Fruit fly (Drosophila melanogaster) ovary, adult (tissue): ENCODE results near the gene CG6870.

Experiments
- CG17801 ChIP-seq: fragments of 200-800 bp; optimal IDR thresholded peaks from 2 replicates; lab custom pipeline; 2019; ENCODE audit warnings: missing biosample characterization, mild to moderate bottlenecking, missing genetic modification characterization, moderate library complexity; ENCODE audit not compliant: partially characterized antibody

CG6870 gene

DNA sequence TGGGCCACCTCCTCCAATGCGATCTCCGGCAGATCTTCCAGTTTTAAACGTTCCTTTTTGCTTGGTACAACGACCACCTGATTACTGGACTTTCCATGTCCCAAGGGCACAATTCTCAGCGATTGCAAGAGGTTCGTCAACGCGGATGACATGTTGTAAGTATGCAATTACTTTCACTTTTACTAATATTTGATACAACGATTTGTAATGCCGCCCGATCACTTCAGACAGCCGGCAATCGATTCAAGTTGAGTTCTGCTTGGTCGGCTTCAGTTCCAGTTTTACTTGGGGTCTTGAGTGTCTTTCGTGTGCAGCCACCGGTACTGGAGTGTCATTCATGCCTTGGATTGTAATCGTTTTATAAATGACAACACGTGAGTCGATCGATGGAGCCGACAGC is at the start of gene CG6870, which contains the start of gene Sytalpha:
Gene CG6870, minus strand, starts transcription at position 340 of the 400 bp plus-strand sequence.
Gene Sytalpha, plus strand, starts transcription at position 301 of the 400 bp plus-strand sequence.
- TF ChIP-seq CG17801: no peak

DNA sequence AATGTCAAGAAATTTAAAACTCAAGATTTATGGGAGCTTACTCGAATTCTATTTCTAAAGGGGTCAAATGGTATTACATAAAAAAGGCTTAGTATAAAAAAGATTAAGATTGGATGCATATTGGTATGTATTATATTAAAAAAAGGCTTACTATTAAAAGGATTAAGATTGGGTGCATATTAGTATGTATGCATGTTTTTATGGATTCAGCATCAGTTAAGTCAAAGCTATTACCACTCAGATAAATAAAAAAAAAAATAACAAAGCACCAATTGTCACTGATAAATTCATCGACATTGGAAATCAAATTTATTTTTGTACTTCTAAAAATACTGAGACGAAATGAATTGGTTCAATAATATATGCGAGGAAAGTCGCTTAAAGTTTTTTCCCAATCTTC is 35.5 kb upstream of the CG6870 start, which contains the start of gene CG43054:
Gene CG43054, plus strand, starts transcription at position 301 of the 400 bp plus-strand sequence.
- TF ChIP-seq CG17801: no peak

DNA sequence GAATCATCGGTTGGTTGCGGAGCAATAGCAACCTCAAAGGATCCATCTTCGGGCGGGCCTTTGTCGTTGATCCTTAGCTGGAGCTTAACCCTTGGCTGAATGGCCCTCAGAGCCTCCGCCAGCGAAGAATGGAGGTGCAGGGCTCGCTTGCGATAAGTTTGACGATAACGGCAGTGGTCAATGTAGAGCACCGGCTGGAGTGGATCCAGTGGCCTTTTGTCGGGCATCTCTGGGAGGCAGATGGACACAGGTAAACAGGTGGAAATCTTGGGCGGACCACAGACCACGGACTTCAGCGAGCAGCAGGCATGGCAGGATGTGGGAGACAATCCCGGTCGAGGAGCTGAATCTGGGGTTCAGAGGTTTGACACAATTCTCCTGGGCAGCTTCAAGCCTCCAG is 33.9 kb upstream of the CG6870 start, which contains the start of gene CG15147:
Gene CG15147, minus strand, starts transcription at position 390 of the 400 bp plus-strand sequence.
- no peak for TF ChIP-seq CG17801

DNA sequence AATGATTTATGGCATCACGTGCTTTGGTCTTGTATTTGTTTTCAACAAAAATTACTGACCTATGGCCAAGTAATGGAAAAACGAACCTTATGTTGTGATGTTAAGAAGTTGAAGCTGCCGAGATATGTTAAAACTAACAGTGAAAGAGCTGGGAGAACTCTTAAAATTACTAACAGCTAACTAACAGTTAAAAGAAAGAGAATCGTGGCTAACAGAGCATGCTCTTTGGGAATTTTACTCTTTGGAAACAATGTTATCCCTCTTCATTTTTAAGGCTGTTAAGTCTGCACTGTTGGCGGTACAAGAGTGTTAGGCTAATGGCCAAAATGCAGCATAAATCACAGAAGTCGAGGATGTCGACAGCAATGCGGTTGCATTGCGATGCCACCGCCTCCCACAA is 29.1 kb upstream of the CG6870 start:
- TF ChIP-seq CG17801: no peak

- TF ChIP-seq CG17801: no peak
Observed at dm6 chr2L:17615471-17615870, 23.4 kb upstream of the CG6870 start.

DNA sequence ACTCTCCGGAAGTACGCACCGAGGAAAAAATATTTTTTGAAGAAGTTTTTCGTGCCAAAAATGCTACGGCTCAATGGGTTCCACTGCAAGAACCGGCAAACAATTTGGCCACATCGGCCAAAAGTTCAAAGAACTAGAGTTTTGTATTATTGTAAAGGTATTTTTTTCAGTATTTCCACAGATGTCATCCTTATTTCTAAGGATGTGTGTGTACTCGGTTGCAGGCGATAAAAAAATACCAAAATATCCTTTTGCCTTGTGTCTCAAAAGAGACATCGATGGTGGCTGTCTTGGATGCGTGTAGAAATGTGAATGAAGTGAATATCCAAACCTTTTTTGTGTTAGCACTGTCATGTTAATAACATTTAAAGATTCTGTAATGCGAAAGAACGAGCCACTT is 11.1 kb upstream of the CG6870 start:
- TF ChIP-seq CG17801: no peak

DNA sequence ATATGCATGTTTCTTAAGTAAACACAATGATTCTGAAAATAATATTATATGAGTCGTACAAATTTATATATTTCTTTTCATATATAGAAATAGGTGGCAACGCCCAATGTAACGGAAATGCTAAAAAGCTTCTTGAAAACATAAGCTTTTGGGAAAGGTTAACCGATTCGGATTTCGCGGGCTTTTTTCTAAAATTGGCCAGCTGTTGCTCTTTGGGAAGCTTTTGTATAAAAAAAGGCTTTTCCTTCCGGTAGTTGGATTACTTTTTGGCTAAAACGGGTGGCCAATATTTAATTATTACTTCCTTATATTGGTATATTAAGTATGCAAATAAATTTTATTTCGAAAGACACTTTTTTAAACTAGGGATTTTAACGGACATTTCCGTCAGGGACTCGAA is 2.0 kb upstream of the CG6870 start:
- TF ChIP-seq CG17801: no peak

- TF ChIP-seq CG17801: no peak
Observed at dm6 chr2L:17589853-17590252, 2.2 kb downstream of the CG6870 start.

- TF ChIP-seq CG17801: no peak
Observed at dm6 chr2L:17589115-17589514, 3.0 kb downstream of the CG6870 start, which contains the start of gene Oli. Oli (plus strand) TSS chr2L:17589184.

DNA sequence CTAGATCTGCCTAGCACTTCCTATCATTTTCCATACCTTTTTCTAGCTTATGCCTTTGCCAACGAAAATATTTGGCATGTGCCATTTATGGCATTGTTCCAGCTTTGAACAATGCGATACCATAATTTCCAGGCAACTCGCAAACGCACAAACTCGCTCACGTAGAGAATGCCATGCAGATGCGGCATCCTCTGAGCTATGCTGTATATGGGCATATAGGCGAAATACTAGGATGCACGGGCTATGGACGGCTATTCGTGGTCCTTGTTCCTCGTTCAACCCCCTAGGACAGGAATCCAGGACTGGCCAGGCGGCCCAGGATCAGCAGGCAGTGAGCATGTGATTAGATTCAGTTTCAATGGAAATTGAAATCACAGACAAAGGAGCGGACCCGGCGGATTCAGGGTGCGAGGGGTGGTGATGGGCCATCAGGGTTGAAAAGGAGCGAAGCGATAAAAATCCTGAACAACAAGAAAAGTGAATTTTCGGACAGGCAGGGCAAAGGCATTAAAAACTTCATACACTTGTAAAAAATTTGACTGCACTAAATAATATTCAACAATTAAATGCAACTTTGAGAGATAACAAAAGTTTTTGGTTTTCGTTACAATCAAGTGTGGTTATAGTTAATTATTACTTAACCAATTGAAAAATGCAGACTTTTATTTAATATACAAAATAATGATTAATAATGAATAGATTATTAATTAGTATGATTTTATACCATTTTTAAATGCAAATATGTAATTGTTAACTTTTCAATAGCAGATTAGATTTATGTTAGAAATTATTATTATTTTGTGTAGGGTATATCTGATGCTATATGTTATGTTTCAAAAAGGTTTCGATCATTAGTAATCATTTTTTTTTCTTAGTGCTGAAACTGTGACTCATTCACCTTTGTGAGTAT is 3.7 kb downstream of the CG6870 start:
- no peak for TF ChIP-seq CG17801

dm6 chr2L:17586750-17587149 is 5.3 kb downstream of the CG6870 start:
- no peak for TF ChIP-seq CG17801

- no peak for TF ChIP-seq CG17801
Observed at dm6 chr2L:17585000-17585399, 7.1 kb downstream of the CG6870 start.

DNA sequence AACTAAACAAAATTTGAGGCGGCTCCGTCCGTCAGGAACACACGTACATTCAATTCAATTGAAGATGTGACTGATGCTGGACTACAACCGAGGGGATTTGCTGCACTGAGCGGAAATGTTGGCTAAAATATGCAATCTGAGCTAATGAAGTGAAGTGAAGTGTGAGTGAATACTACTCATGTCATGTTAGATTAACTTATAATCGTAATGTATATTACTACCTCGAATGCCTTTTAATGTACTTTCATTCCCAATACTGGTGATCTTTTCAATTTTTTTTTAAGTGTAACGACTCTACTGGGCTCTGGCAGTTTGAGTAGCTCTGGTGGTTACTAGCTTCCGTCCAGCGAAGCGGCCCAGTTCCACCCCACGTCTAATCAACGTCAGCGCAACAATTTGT is 9.1 kb downstream of the CG6870 start:
- no peak for TF ChIP-seq CG17801

DNA sequence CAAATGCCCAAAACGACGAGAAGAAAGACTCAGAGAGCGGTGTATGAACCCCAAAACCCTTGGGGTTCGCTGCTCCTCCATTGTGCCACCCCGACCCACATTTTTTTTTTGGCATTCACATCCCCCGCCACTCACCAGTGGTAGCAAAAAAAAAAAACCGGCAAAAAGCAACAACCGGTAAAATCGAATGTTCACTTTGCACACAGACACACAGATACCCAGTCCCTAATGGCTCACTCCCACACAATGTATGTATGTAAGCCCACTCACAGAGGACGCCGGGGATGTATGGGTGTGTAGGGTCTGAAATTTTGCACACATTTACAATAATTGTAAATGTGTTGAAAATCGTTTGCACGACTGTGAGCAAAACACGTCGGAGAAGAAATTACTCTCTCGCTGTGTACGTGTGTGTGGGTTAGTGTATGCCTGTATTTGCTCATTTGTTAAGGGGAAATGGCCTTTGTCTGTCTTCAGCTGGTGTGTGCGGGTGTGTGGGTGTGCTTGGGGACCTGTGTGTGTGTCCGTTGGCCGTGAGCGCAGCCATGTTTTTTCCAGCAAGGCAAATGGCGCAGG is 17.7 kb downstream of the CG6870 start:
- no peak for TF ChIP-seq CG17801

dm6 chr2L:17573063-17573462 is 19.0 kb downstream of the CG6870 start:
- no peak for TF ChIP-seq CG17801

- no peak for TF ChIP-seq CG17801
Observed at dm6 chr2L:17565734-17566133, 26.4 kb downstream of the CG6870 start.

dm6 chr2L:17564682-17565081 is 27.4 kb downstream of the CG6870 start:
- TF ChIP-seq CG17801: no peak

- TF ChIP-seq CG17801: no peak
Observed at dm6 chr2L:17561914-17562313, 30.2 kb downstream of the CG6870 start.
